Worm (Caenorhabditis elegans): ENCODE data around the gene clec-31.

- TF ChIP-seq fkh-10 (GFP tag; optimal IDR thresholded peaks at IDR 0.05) (no peak), eor-1 (tag; optimal IDR thresholded peaks at IDR 0.05) (no peak), nfya-1 (tag; optimal IDR thresholded peaks at IDR 0.05; ENCODE audit: insufficient read depth) (no peak), mdl-1 (tag; optimal IDR thresholded peaks at IDR 0.05) (no peak), ceh-28 (tag; optimal IDR thresholded peaks at IDR 0.05) (no peak)
These were observed 26.6 kb downstream of the clec-31 start for ce11 chrV:16831310-16831709.

Measured in whole organism, L3 larva.